Worm (Caenorhabditis elegans) whole organism, L1 larva: ENCODE data around the gene droe-4.

Experiments used
- Y116A8C.19 ChIP-seq: sonication (generic microtip); optimal IDR thresholded peaks from 2 replicates; lab custom pipeline; 2016; ENCODE audit warnings: missing compliant biosample characterization, missing genetic modification characterization, borderline replicate concordance
- aly-2 ChIP-seq: fragments of 150-350 bp; optimal IDR thresholded peaks from 2 replicates; lab custom pipeline; 2014; ENCODE audit warnings: missing biosample characterization, missing genetic modification characterization
- ceh-88 ChIP-seq: fragments of 200-800 bp; sonication (Bioruptor generic); IDR thresholded peaks from 2 replicates; pipeline ENCODE4 v1.3.6; 2022; ENCODE audit warnings: missing genetic modification characterization, missing compliant biosample characterization
- dpl-1 ChIP-seq, 3 experiments: fragments of 150-350 bp in 2 of 3; sonication (generic microtip) in 1 of 3; optimal IDR thresholded peaks; 2 replicates each; lab custom pipeline; 2014 to 2017; ENCODE audit warnings: missing biosample characterization in 3 of 3, missing genetic modification characterization in 3 of 3, missing genetic modification reagents in 3 of 3
- dsc-1 ChIP-seq: sonication (generic microtip); optimal IDR thresholded peaks from 2 replicates; lab custom pipeline; 2016; ENCODE audit warnings: mild to moderate bottlenecking, missing genetic modification characterization, missing compliant biosample characterization
- efl-1 ChIP-seq, 4 experiments: fragments of 150-350 bp; optimal IDR thresholded peaks in 3 of 4; peaks in 1 of 4; 1 replicate in 1 of 4; 2 replicates in 3 of 4; lab custom pipeline; 2014; ENCODE audit warnings: missing biosample characterization in 2 of 4, missing genetic modification characterization in 2 of 4, missing genetic modification reagents in 2 of 4
- egl-27 ChIP-seq, 2 experiments: fragments of 150-350 bp in 1 of 2; sonication (generic microtip); optimal IDR thresholded peaks; 3 replicates each; lab custom pipeline; 2017 to 2018; ENCODE audit warnings: missing biosample characterization in 2 of 2, missing genetic modification characterization in 2 of 2, missing genetic modification reagents in 2 of 2
- elt-3 ChIP-seq, 6 experiments: fragments of 150-350 bp in 1 of 6; sonication (generic microtip); optimal IDR thresholded peaks; 2 replicates each; lab custom pipeline; 2017 to 2018; ENCODE audit warnings: missing biosample characterization in 6 of 6, missing genetic modification characterization in 6 of 6, inconsistent platforms in 1 of 6
- fkh-8 ChIP-seq: sonication (generic microtip); optimal IDR thresholded peaks from 2 replicates; lab custom pipeline; 2016; ENCODE audit warnings: mild to moderate bottlenecking, missing genetic modification characterization, missing compliant biosample characterization
- grh-1 ChIP-seq: fragments of 200-800 bp; sonication (Bioruptor generic); IDR thresholded peaks from 2 replicates; pipeline ENCODE4 v1.3.6; 2022; ENCODE audit warnings: missing genetic modification reagents, missing genetic modification characterization, missing compliant biosample characterization
- hpl-2 ChIP-seq: fragments of 150-350 bp; optimal IDR thresholded peaks from 2 replicates; lab custom pipeline; 2014; ENCODE audit warnings: missing biosample characterization, missing genetic modification reagents, missing genetic modification characterization
- isw-1 ChIP-seq: fragments of 200-800 bp; sonication (Bioruptor generic); IDR thresholded peaks from 2 replicates; pipeline ENCODE4 v1.3.6; 2022; ENCODE audit warnings: missing genetic modification characterization, missing compliant biosample characterization
- lin-14 ChIP-seq: fragments of 200-800 bp; sonication (Bioruptor generic); optimal IDR thresholded peaks from 2 replicates; lab custom pipeline; 2018; ENCODE audit warnings: mild to moderate bottlenecking, missing genetic modification characterization, moderate library complexity, missing compliant biosample characterization
- lin-35 ChIP-seq, 2 experiments: fragments of 150-350 bp; optimal IDR thresholded peaks; 2 replicates each; lab custom pipeline; 2014; ENCODE audit warnings: missing biosample characterization in 2 of 2, missing genetic modification characterization in 2 of 2, missing genetic modification reagents in 2 of 2
- lir-3 ChIP-seq: sonication (generic microtip); optimal IDR thresholded peaks from 2 replicates; lab custom pipeline; 2016; ENCODE audit warnings: mild to moderate bottlenecking, missing genetic modification characterization, moderate library complexity, missing compliant biosample characterization; ENCODE audit not compliant: poor library complexity
- mab-9 ChIP-seq: fragments of 200-800 bp; sonication (Bioruptor generic); IDR thresholded peaks from 2 replicates; pipeline ENCODE4 v1.3.6; 2022; ENCODE audit warnings: missing genetic modification reagents, missing genetic modification characterization, missing compliant biosample characterization
- mdl-1 ChIP-seq, 2 experiments: fragments of 150-350 bp; optimal IDR thresholded peaks; 2 replicates each; lab custom pipeline; 2014 to 2017; ENCODE audit warnings: missing biosample characterization in 2 of 2, missing genetic modification characterization in 2 of 2, inconsistent platforms in 1 of 2
- mef-2 ChIP-seq: fragments of 150-350 bp; optimal IDR thresholded peaks from 2 replicates; lab custom pipeline; 2014; ENCODE audit warnings: missing biosample characterization, missing genetic modification characterization
- nhr-12 ChIP-seq: sonication (generic microtip); optimal IDR thresholded peaks from 2 replicates; lab custom pipeline; 2017; ENCODE audit warnings: missing biosample characterization, missing genetic modification characterization
- nhr-19 ChIP-seq: fragments of 200-800 bp; sonication (Bioruptor generic); conservative IDR thresholded peaks from 2 replicates; pipeline ENCODE4 v1.3.6; 2022; ENCODE audit warnings: missing genetic modification characterization, missing compliant biosample characterization
- nhr-20 ChIP-seq: sonication (generic microtip); optimal IDR thresholded peaks from 2 replicates; lab custom pipeline; 2016; ENCODE audit warnings: mild to moderate bottlenecking, missing genetic modification characterization, missing compliant biosample characterization
- nhr-47 ChIP-seq: sonication (generic microtip); optimal IDR thresholded peaks from 2 replicates; lab custom pipeline; 2016; ENCODE audit warnings: mild to moderate bottlenecking, missing genetic modification characterization, moderate library complexity, missing compliant biosample characterization
- nhr-71 ChIP-seq: sonication (generic microtip); optimal IDR thresholded peaks from 2 replicates; lab custom pipeline; 2016; ENCODE audit warnings: mild to moderate bottlenecking, missing genetic modification characterization, moderate library complexity, missing compliant biosample characterization
- nhr-85 ChIP-seq: sonication (generic microtip); peaks from one replicate; lab custom pipeline; 2016; ENCODE audit warnings: missing genetic modification characterization, inconsistent platforms, missing compliant biosample characterization
- nhr-90 ChIP-seq: sonication (generic microtip); optimal IDR thresholded peaks from 2 replicates; lab custom pipeline; 2016; ENCODE audit warnings: mild to moderate bottlenecking, missing genetic modification characterization, missing compliant biosample characterization; ENCODE audit not compliant: poor library complexity
- pag-3 ChIP-seq: sonication (generic microtip); optimal IDR thresholded peaks from 2 replicates; lab custom pipeline; 2017; ENCODE audit warnings: missing genetic modification characterization, mild to moderate bottlenecking, missing compliant biosample characterization, antibody characterized with exemption, borderline replicate concordance; ENCODE audit not compliant: insufficient read depth
- pax-3 ChIP-seq: fragments of 200-800 bp; sonication (Bioruptor generic); optimal IDR thresholded peaks from 2 replicates; lab custom pipeline; 2018; ENCODE audit warnings: mild to moderate bottlenecking, missing genetic modification characterization, moderate library complexity, missing compliant biosample characterization
- rnt-1 ChIP-seq: sonication (generic microtip); optimal IDR thresholded peaks from 2 replicates; lab custom pipeline; 2016; ENCODE audit warnings: mild to moderate bottlenecking, missing genetic modification characterization, moderate library complexity, missing compliant biosample characterization
- snpc-4 ChIP-seq: fragments of 150-350 bp; optimal IDR thresholded peaks from 2 replicates; lab custom pipeline; 2014; ENCODE audit warnings: missing biosample characterization, missing genetic modification characterization
- snu-23 ChIP-seq: sonication (generic microtip); optimal IDR thresholded peaks from 2 replicates; lab custom pipeline; 2016; ENCODE audit warnings: missing genetic modification characterization, missing compliant biosample characterization
- swsn-7 ChIP-seq: sonication (generic microtip); optimal IDR thresholded peaks from 2 replicates; lab custom pipeline; 2016; ENCODE audit warnings: missing genetic modification characterization, missing compliant biosample characterization
- tbx-2 ChIP-seq: sonication (generic microtip); optimal IDR thresholded peaks from 2 replicates; lab custom pipeline; 2016; ENCODE audit warnings: missing genetic modification characterization, missing compliant biosample characterization
- unc-130 ChIP-seq: fragments of 150-350 bp; optimal IDR thresholded peaks from 2 replicates; lab custom pipeline; 2017; ENCODE audit warnings: missing biosample characterization, missing genetic modification characterization, inconsistent platforms
- unc-62 ChIP-seq: fragments of 150-350 bp; optimal IDR thresholded peaks from 2 replicates; lab custom pipeline; 2014; ENCODE audit warnings: missing biosample characterization, missing genetic modification reagents, missing genetic modification characterization
- unc-86 ChIP-seq: sonication (generic microtip); optimal IDR thresholded peaks from 2 replicates; lab custom pipeline; 2016; ENCODE audit warnings: missing genetic modification characterization, missing compliant biosample characterization
- unc-98 ChIP-seq: fragments of 200-800 bp; sonication (Bioruptor generic); IDR thresholded peaks from 2 replicates; pipeline ENCODE4 v1.3.6; 2022; ENCODE audit warnings: missing genetic modification characterization, missing compliant biosample characterization
- xbp-1 ChIP-seq: sonication (generic microtip); optimal IDR thresholded peaks from 2 replicates; lab custom pipeline; 2016; ENCODE audit warnings: missing genetic modification characterization, missing compliant biosample characterization
- ztf-11 ChIP-seq, 2 experiments: sonication (generic microtip); optimal IDR thresholded peaks; 2 replicates each; lab custom pipeline; 2016 to 2017; ENCODE audit warnings: missing genetic modification characterization in 2 of 2, missing biosample characterization in 1 of 2, missing compliant biosample characterization in 1 of 2
- ztf-4 ChIP-seq: fragments of 150-350 bp; optimal IDR thresholded peaks from 2 replicates; lab custom pipeline; 2014; ENCODE audit warnings: missing biosample characterization, missing genetic modification characterization

Gene droe-4

DNA sequence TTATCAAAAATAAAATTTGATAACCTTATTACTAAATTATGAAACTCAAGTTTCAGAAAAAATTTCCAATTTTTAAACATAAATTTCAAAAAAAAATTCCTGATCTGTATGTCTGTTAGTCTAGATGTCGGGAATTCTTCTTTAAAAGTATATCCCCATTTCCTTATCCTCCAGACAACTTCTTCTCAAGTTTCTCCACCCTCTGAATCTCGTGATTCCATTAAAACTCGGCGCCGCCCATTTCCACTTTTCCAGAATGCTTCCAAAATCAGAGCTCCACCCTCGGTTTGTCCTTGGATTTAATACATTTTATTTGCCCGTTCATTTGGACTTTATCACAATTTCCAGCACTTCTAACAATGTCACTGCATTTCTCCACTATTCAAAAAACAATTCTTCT lies 41.2 kb downstream of the droe-4 start, which contains the start of gene ins-10:
Gene ins-10 (plus strand): TSS at position 301 of the 400 bp plus-strand sequence.
- TF ChIP-seq hpl-2 (GFP tag; lab: Kevin White, UChicago) (no peak), snpc-4 (no peak), egl-27 (tag; optimal IDR thresholded peaks at IDR 0.05; lab: Kevin White, UChicago) (no peak), ztf-4 (tag; lab: Kevin White, UChicago) (no peak), xbp-1 (tag; lab: Kevin White, UChicago) (no peak), grh-1 (GFP tag; lab: Robert Waterston, UW) (no peak), dpl-1 (GFP tag; optimal IDR thresholded peaks at IDR 0.05; lab: Kevin White, UChicago) (no peak), mdl-1 (tag; optimal IDR thresholded peaks at IDR 0.05; lab: Kevin White, UChicago) (no peak), nhr-12 (tag; lab: Kevin White, UChicago) (no peak), aly-2 (tag; lab: Kevin White, UChicago) (no peak), pag-3 (no peak), mef-2 (tag; lab: Kevin White, UChicago) (no peak), unc-130 (tag; lab: Kevin White, UChicago) (no peak), Y116A8C.19 (tag; lab: Kevin White, UChicago) (no peak), nhr-90 (tag; lab: Kevin White, UChicago) (no peak), elt-3 (tag; optimal IDR thresholded peaks at IDR 0.05; lab: Kevin White, UChicago) (no peak), unc-62 (no peak)

DNA sequence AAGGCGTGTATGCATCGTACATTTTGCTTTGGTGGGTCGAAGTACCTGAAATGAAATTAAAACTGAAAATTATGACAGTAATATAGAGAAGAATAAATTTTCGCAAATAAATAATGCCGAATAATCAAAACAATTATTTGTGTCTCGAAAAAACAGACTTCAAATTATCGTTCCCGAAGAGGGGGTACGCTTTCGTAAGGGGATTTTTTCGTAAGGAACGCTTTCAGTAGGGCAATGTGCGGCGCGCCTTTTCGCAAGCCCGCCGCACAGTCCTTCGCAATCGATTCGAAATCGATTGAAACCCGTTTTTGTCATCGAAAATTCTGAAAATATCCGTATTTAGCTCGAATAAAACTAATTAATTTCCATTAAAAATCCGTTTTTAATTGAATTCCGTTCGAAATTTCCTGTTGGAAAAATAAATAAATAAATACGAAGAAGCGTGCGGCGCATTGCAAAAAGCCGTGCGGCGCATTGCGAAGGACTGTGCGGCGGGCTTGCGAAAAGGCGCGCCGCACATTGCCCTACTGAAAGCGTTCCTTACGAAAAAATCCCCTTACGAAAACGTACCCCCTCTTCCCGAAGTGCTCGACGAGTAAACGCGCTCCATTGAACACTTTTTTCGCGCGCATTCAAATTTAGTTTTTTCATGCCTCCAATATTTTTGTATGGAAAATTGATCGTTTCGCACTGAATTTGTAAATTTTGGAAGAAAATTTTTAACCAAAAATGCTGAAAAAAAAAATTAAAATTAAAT lies 46.0 kb downstream of the droe-4 start, which contains the start of gene vps-39:
Gene vps-39 (minus strand): TSS at position 51 of the 757 bp plus-strand sequence.
- TF ChIP-seq nhr-19 (GFP tag; lab: Robert Waterston, UW) (peak; percentile 97), lir-3 (tag; lab: Kevin White, UChicago) (peak; percentile 39), dsc-1 (peak; percentile 31), nhr-47 (tag; lab: Kevin White, UChicago) (peak; percentile 71), pax-3 (tag; lab: Kevin White, UChicago) (peak; percentile 65), tbx-2 (tag; lab: Kevin White, UChicago) (peak; percentile 35), mab-9 (GFP tag; lab: Robert Waterston, UW) (peak; percentile 91), grh-1 (GFP tag; lab: Robert Waterston, UW) (peak; percentile 96), lin-14 (GFP tag; lab: Kevin White, UChicago) (peak; percentile 67), dpl-1 (GFP tag; optimal IDR thresholded peaks at IDR 0.05; lab: Kevin White, UChicago) (peak; percentile 38 to 58 (median 39)), isw-1 (peak; percentile 96), fkh-8 (tag; lab: Kevin White, UChicago) (peak; percentile 16), ztf-11 (tag; optimal IDR thresholded peaks at IDR 0.05; lab: Kevin White, UChicago) (peak in 1 of 2 experiments; percentile 3), rnt-1 (tag; lab: Kevin White, UChicago) (peak; percentile 73), ceh-88 (GFP tag; lab: Robert Waterston, UW) (peak; percentile 95), unc-86 (tag; lab: Kevin White, UChicago) (peak; percentile 15), snu-23 (GFP tag; lab: Kevin White, UChicago) (peak; percentile 31), unc-98 (GFP tag; lab: Robert Waterston, UW) (peak; percentile 68), swsn-7 (tag; lab: Kevin White, UChicago) (peak; percentile 44), efl-1 (optimal IDR thresholded peaks at IDR 0.05; lab: Kevin White, UChicago) (peak; percentile 31 to 62), efl-1 (GFP tag; optimal IDR thresholded peaks at IDR 0.05 in 1 of 2; lab: Kevin White, UChicago) (peak; percentile 58 to 96), xbp-1 (tag; lab: Kevin White, UChicago) (peak; percentile 31), nhr-90 (tag; lab: Kevin White, UChicago) (peak; percentile 29), nhr-20 (peak; percentile 37), lin-35 (GFP tag; optimal IDR thresholded peaks at IDR 0.05; lab: Kevin White, UChicago) (peak in 1 of 2 experiments; percentile 48), nhr-85 (peak; percentile 79), nhr-71 (tag; lab: Kevin White, UChicago) (peak; percentile 72)
